Worm (Caenorhabditis elegans) whole organism, L2 larva: ENCODE results near the gene T03E6.8.
A peak's percentile ranks its signal among the peaks of the same experiment; 100 is the strongest.

Source experiments
- ama-1 ChIP-seq: fragments of 150-350 bp; optimal IDR thresholded peaks from 2 replicates; lab custom pipeline; 2018; ENCODE audit warnings: inconsistent platforms
- ceh-16 ChIP-seq: fragments of 150-350 bp; optimal IDR thresholded peaks from 2 replicates; lab custom pipeline; 2014; ENCODE audit warnings: missing biosample characterization, missing genetic modification characterization
- dmd-4 ChIP-seq: sonication (generic microtip); optimal IDR thresholded peaks from 2 replicates; lab custom pipeline; 2017; ENCODE audit warnings: missing biosample characterization, missing genetic modification characterization
- lin-13 ChIP-seq: fragments of 150-350 bp; optimal IDR thresholded peaks from 2 replicates; lab custom pipeline; 2014; ENCODE audit warnings: missing biosample characterization, missing genetic modification reagents, missing genetic modification characterization
- mab-5 ChIP-seq: fragments of 150-350 bp; optimal IDR thresholded peaks from 2 replicates; lab custom pipeline; 2014; ENCODE audit warnings: missing biosample characterization, missing genetic modification characterization
- mdl-1 ChIP-seq, 2 experiments: fragments of 150-350 bp in 1 of 2; sonication (generic microtip) in 1 of 2; optimal IDR thresholded peaks; 2 replicates each; lab custom pipeline; 2017; ENCODE audit warnings: missing biosample characterization in 2 of 2, missing genetic modification characterization in 2 of 2
- nhr-10 ChIP-seq: sonication (generic microtip); optimal IDR thresholded peaks from 2 replicates; lab custom pipeline; 2017; ENCODE audit warnings: missing biosample characterization, missing genetic modification characterization
- nhr-11 ChIP-seq: fragments of 150-350 bp; optimal IDR thresholded peaks from 2 replicates; lab custom pipeline; 2014; ENCODE audit warnings: missing biosample characterization, missing genetic modification characterization
- nhr-12 ChIP-seq: fragments of 150-350 bp; optimal IDR thresholded peaks from 2 replicates; lab custom pipeline; 2014; ENCODE audit warnings: missing biosample characterization, missing genetic modification characterization
- zag-1 ChIP-seq: fragments of 150-350 bp; optimal IDR thresholded peaks from 2 replicates; lab custom pipeline; 2014; ENCODE audit warnings: missing biosample characterization, missing genetic modification characterization
- ztf-11 ChIP-seq: sonication (generic microtip); optimal IDR thresholded peaks from 2 replicates; lab custom pipeline; 2017; ENCODE audit warnings: missing biosample characterization, missing genetic modification characterization
- ztf-4 ChIP-seq: fragments of 150-350 bp; optimal IDR thresholded peaks from 2 replicates; lab custom pipeline; 2014; ENCODE audit warnings: missing biosample characterization, missing genetic modification characterization

ce11 chrV:16591992-16592798, 10.8 kb downstream of the T03E6.8 start, which contains the start of gene srh-269:
- TF ChIP-seq lin-13 (GFP tag; lab: Kevin White, UChicago) (peak; percentile 52), ztf-4 (tag; lab: Kevin White, UChicago) (peak; percentile 16), dmd-4 (no peak), nhr-11 (tag; lab: Kevin White, UChicago) (no peak), mdl-1 (tag; optimal IDR thresholded peaks at IDR 0.05; lab: Kevin White, UChicago) (no peak), ztf-11 (tag; lab: Kevin White, UChicago) (no peak), ceh-16 (tag; lab: Kevin White, UChicago) (no peak), nhr-10 (tag; lab: Kevin White, UChicago) (no peak), nhr-12 (tag; lab: Kevin White, UChicago) (no peak), zag-1 (tag; lab: Kevin White, UChicago) (no peak), mab-5 (tag; lab: Kevin White, UChicago) (no peak), ama-1 (lab: Kevin White, UChicago) (peak; percentile 90)
